Worm (Caenorhabditis elegans) whole organism, L4 larva: Measurements from ENCODE around the gene end-1.

Experiments
- D1046.2 ChIP-seq: fragments of 200-800 bp; sonication (Bioruptor generic); IDR thresholded peaks from 2 replicates; pipeline ENCODE4 v1.3.6; 2022; ENCODE audit warnings: missing genetic modification characterization, missing compliant biosample characterization
- F44E2.7 ChIP-seq: fragments of 200-800 bp; sonication (Bioruptor generic); IDR thresholded peaks from 2 replicates; pipeline ENCODE4 v2.1.2; 2022; ENCODE audit warnings: missing genetic modification characterization, missing compliant biosample characterization
- F49E8.2 ChIP-seq: sonication (generic microtip); optimal IDR thresholded peaks from 2 replicates; lab custom pipeline; 2016; ENCODE audit warnings: missing compliant biosample characterization, mild to moderate bottlenecking, missing genetic modification characterization, borderline replicate concordance
- T20F7.1 ChIP-seq: fragments of 200-800 bp; sonication (Bioruptor generic); optimal IDR thresholded peaks from 2 replicates; lab custom pipeline; 2018; ENCODE audit warnings: mild to moderate bottlenecking, missing genetic modification characterization, missing compliant biosample characterization
- Y48G9A.11 ChIP-seq: fragments of 200-800 bp; sonication (Bioruptor generic); IDR thresholded peaks from 2 replicates; pipeline ENCODE4 v1.3.6; 2022; ENCODE audit warnings: missing genetic modification reagents, missing genetic modification characterization, missing compliant biosample characterization
- Y5F2A.4 ChIP-seq: fragments of 200-800 bp; sonication (Bioruptor generic); optimal IDR thresholded peaks from 2 replicates; lab custom pipeline; 2018; ENCODE audit warnings: mild to moderate bottlenecking, missing genetic modification characterization, missing compliant biosample characterization
- ZK337.2 ChIP-seq: fragments of 200-800 bp; sonication (Bioruptor generic); IDR thresholded peaks from 2 replicates; pipeline ENCODE4 v1.3.6; 2022; ENCODE audit warnings: missing genetic modification reagents, missing genetic modification characterization, missing compliant biosample characterization
- aha-1 ChIP-seq: fragments of 150-350 bp; peaks from one replicate; lab custom pipeline; 2014; ENCODE audit warnings: missing biosample characterization, missing genetic modification characterization
- ama-1 ChIP-seq: fragments of 150-350 bp; optimal IDR thresholded peaks from 2 replicates; lab custom pipeline; 2014; ENCODE audit warnings: inconsistent platforms, mixed read lengths
- arid-1 ChIP-seq: fragments of 200-800 bp; sonication (Bioruptor generic); conservative IDR thresholded peaks from 2 replicates; pipeline ENCODE4 v1.3.6; 2022; ENCODE audit warnings: missing genetic modification reagents, missing genetic modification characterization, missing compliant biosample characterization
- attf-4 ChIP-seq: sonication (generic microtip); optimal IDR thresholded peaks from 3 replicates; lab custom pipeline; 2017; ENCODE audit warnings: missing biosample characterization, missing genetic modification characterization
- ceh-44 ChIP-seq: fragments of 200-800 bp; sonication (Bioruptor generic); IDR thresholded peaks from 2 replicates; pipeline ENCODE4 v1.3.6; 2022; ENCODE audit warnings: missing genetic modification reagents, missing genetic modification characterization, missing compliant biosample characterization
- ceh-82 ChIP-seq: sonication (generic microtip); optimal IDR thresholded peaks from 2 replicates; lab custom pipeline; 2017; ENCODE audit warnings: missing biosample characterization, missing genetic modification characterization
- ctbp-1 ChIP-seq: fragments of 200-800 bp; sonication (Bioruptor generic); IDR thresholded peaks from 2 replicates; pipeline ENCODE4 v1.3.6; 2022; ENCODE audit warnings: missing genetic modification reagents, missing genetic modification characterization, missing compliant biosample characterization
- daf-8 ChIP-seq: fragments of 200-800 bp; sonication (Bioruptor generic); IDR thresholded peaks from 2 replicates; pipeline ENCODE4 v1.3.6; 2022; ENCODE audit warnings: missing genetic modification characterization, missing compliant biosample characterization
- egl-27 ChIP-seq: sonication (generic microtip); optimal IDR thresholded peaks from 3 replicates; lab custom pipeline; 2017; ENCODE audit warnings: missing biosample characterization, missing genetic modification reagents, missing genetic modification characterization
- egl-43 ChIP-seq: fragments of 200-800 bp; sonication (Bioruptor generic); IDR thresholded peaks from 2 replicates; pipeline ENCODE4 v1.3.6; 2022; ENCODE audit warnings: missing genetic modification reagents, missing genetic modification characterization, missing compliant biosample characterization
- fkh-10 ChIP-seq: fragments of 150-350 bp; optimal IDR thresholded peaks from 2 replicates; lab custom pipeline; 2014; ENCODE audit warnings: missing biosample characterization, missing genetic modification reagents, missing genetic modification characterization
- fos-1 ChIP-seq: fragments of 150-350 bp; optimal IDR thresholded peaks from 2 replicates; lab custom pipeline; 2014; ENCODE audit warnings: missing biosample characterization, missing genetic modification characterization
- hlh-30 ChIP-seq: sonication (generic microtip); optimal IDR thresholded peaks from 2 replicates; lab custom pipeline; 2017; ENCODE audit warnings: antibody characterized with exemption, mild to moderate bottlenecking, missing genetic modification characterization, missing compliant biosample characterization; ENCODE audit not compliant: insufficient read depth
- hmg-1.1 ChIP-seq: fragments of 200-800 bp; sonication (Bioruptor generic); IDR thresholded peaks from 2 replicates; pipeline ENCODE4 v1.3.6; 2022; ENCODE audit warnings: missing genetic modification reagents, missing genetic modification characterization, missing compliant biosample characterization
- jun-1 ChIP-seq: fragments of 150-350 bp; optimal IDR thresholded peaks from 2 replicates; lab custom pipeline; 2014; ENCODE audit warnings: missing biosample characterization, missing genetic modification reagents, missing genetic modification characterization
- lim-7 ChIP-seq: fragments of 200-800 bp; sonication (Bioruptor generic); IDR thresholded peaks from 2 replicates; pipeline ENCODE4 v1.3.6; 2022; ENCODE audit warnings: missing genetic modification characterization, missing compliant biosample characterization
- lin-1 ChIP-seq: fragments of 200-800 bp; sonication (Bioruptor generic); IDR thresholded peaks from 2 replicates; pipeline ENCODE4 v1.3.6; 2022; ENCODE audit warnings: missing genetic modification reagents, missing genetic modification characterization, missing compliant biosample characterization
- lin-13 ChIP-seq: fragments of 150-350 bp; optimal IDR thresholded peaks from 2 replicates; lab custom pipeline; 2014; ENCODE audit warnings: missing biosample characterization, missing genetic modification reagents, missing genetic modification characterization
- lin-15B ChIP-seq: fragments of 150-350 bp; sonication (generic microtip); optimal IDR thresholded peaks from 3 replicates; lab custom pipeline; 2014; ENCODE audit warnings: missing biosample characterization, missing genetic modification characterization
- lin-38 ChIP-seq: fragments of 200-800 bp; sonication (Bioruptor generic); IDR thresholded peaks from 2 replicates; pipeline ENCODE4 v1.3.6; 2022; ENCODE audit warnings: missing genetic modification reagents, missing genetic modification characterization, missing compliant biosample characterization
- lin-39 ChIP-seq: fragments of 150-350 bp; optimal IDR thresholded peaks from 2 replicates; lab custom pipeline; 2014; ENCODE audit warnings: missing biosample characterization, missing genetic modification reagents, missing genetic modification characterization
- lsy-2 ChIP-seq, 2 experiments: fragments of 150-350 bp in 1 of 2; sonication (generic microtip) in 1 of 2; optimal IDR thresholded peaks; 2 replicates each; lab custom pipeline; 2014 to 2017; ENCODE audit warnings: missing biosample characterization in 2 of 2, missing genetic modification characterization in 2 of 2
- mdl-1 ChIP-seq, 2 experiments: fragments of 150-350 bp in 1 of 2; sonication (generic microtip) in 1 of 2; optimal IDR thresholded peaks; 2 replicates each; lab custom pipeline; 2014 to 2017; ENCODE audit warnings: missing biosample characterization in 2 of 2, missing genetic modification characterization in 2 of 2
- mes-2 ChIP-seq: sonication (generic microtip); optimal IDR thresholded peaks from 2 replicates; lab custom pipeline; 2016; ENCODE audit warnings: missing genotype, mild to moderate bottlenecking, missing genetic modification characterization, missing compliant biosample characterization; ENCODE audit not compliant: poor library complexity, severe bottlenecking
- mxl-3 ChIP-seq: fragments of 200-800 bp; sonication (Bioruptor generic); optimal IDR thresholded peaks from 2 replicates; lab custom pipeline; 2018; ENCODE audit warnings: mild to moderate bottlenecking, missing genetic modification characterization, missing compliant biosample characterization
- nhr-102 ChIP-seq: sonication (generic microtip); optimal IDR thresholded peaks from 2 replicates; lab custom pipeline; 2016; ENCODE audit warnings: mild to moderate bottlenecking, missing genetic modification characterization, moderate library complexity, missing compliant biosample characterization
- nhr-11 ChIP-seq: fragments of 150-350 bp; optimal IDR thresholded peaks from 2 replicates; lab custom pipeline; 2014; ENCODE audit warnings: missing biosample characterization, missing genetic modification characterization
- nhr-41 ChIP-seq: fragments of 200-800 bp; sonication (Bioruptor generic); IDR thresholded peaks from 2 replicates; pipeline ENCODE4 v1.3.6; 2022; ENCODE audit warnings: missing genetic modification reagents, missing genetic modification characterization, missing compliant biosample characterization
- nhr-6 ChIP-seq: fragments of 150-350 bp; optimal IDR thresholded peaks from 2 replicates; lab custom pipeline; 2014; ENCODE audit warnings: missing biosample characterization, missing genetic modification characterization
- nhr-77 ChIP-seq: fragments of 150-350 bp; optimal IDR thresholded peaks from 2 replicates; lab custom pipeline; 2014; ENCODE audit warnings: missing biosample characterization, missing genetic modification characterization
- pha-4 ChIP-seq, 2 experiments: fragments of 150-350 bp in 1 of 2; fragments of 200-800 bp in 1 of 2; sonication (Bioruptor generic) in 1 of 2; IDR thresholded peaks in 1 of 2; optimal IDR thresholded peaks in 1 of 2; 2 replicates each; pipeline versions ENCODE4 v1.3.6 to Lab custom; 2014 to 2022; ENCODE audit warnings: missing genetic modification characterization in 2 of 2, missing genetic modification reagents in 2 of 2, missing biosample characterization in 1 of 2, missing compliant biosample characterization in 1 of 2
- php-3 ChIP-seq: fragments of 200-800 bp; sonication (Bioruptor generic); IDR thresholded peaks from 2 replicates; pipeline ENCODE4 v1.3.6; 2022; ENCODE audit warnings: missing genetic modification reagents, missing genetic modification characterization, missing compliant biosample characterization
- pqm-1 ChIP-seq: sonication (generic microtip); optimal IDR thresholded peaks from 2 replicates; lab custom pipeline; 2017; ENCODE audit warnings: missing biosample characterization, missing genetic modification characterization
- rbr-2 ChIP-seq: sonication (generic microtip); optimal IDR thresholded peaks from 2 replicates; lab custom pipeline; 2016; ENCODE audit warnings: missing genotype, missing genetic modification characterization, missing compliant biosample characterization
- saeg-2 ChIP-seq: fragments of 200-800 bp; sonication (Bioruptor generic); IDR thresholded peaks from 2 replicates; pipeline ENCODE4 v1.3.6; 2022; ENCODE audit warnings: missing genetic modification reagents, missing genetic modification characterization, missing compliant biosample characterization
- sdz-12 ChIP-seq: fragments of 200-800 bp; sonication (Bioruptor generic); optimal IDR thresholded peaks from 2 replicates; lab custom pipeline; 2018; ENCODE audit warnings: mild to moderate bottlenecking, missing genetic modification characterization, missing compliant biosample characterization
- spr-3 ChIP-seq: fragments of 200-800 bp; sonication (Bioruptor generic); optimal IDR thresholded peaks from 2 replicates; lab custom pipeline; 2018; ENCODE audit warnings: mild to moderate bottlenecking, missing genetic modification characterization, missing compliant biosample characterization
- tag-97 ChIP-seq: fragments of 200-800 bp; sonication (Bioruptor generic); IDR thresholded peaks from 2 replicates; pipeline ENCODE4 v1.3.6; 2022; ENCODE audit warnings: missing genetic modification characterization, missing compliant biosample characterization
- tra-1 ChIP-seq: fragments of 200-800 bp; sonication (Bioruptor generic); IDR thresholded peaks from 2 replicates; pipeline ENCODE4 v1.3.6; 2022; ENCODE audit warnings: missing genetic modification reagents, missing genetic modification characterization, missing compliant biosample characterization
- unc-130 ChIP-seq: sonication (generic microtip); optimal IDR thresholded peaks from 2 replicates; lab custom pipeline; 2016; ENCODE audit warnings: missing genetic modification reagents, missing genetic modification characterization, missing compliant biosample characterization
- zag-1 ChIP-seq: fragments of 150-350 bp; optimal IDR thresholded peaks from 2 replicates; lab custom pipeline; 2014; ENCODE audit warnings: missing biosample characterization, missing genetic modification characterization
- zfp-2 ChIP-seq: sonication (generic microtip); optimal IDR thresholded peaks from 2 replicates; lab custom pipeline; 2016; ENCODE audit warnings: mild to moderate bottlenecking, missing genetic modification characterization, missing compliant biosample characterization
- zfp-3 ChIP-seq: fragments of 200-800 bp; sonication (Bioruptor generic); conservative IDR thresholded peaks from 2 replicates; pipeline ENCODE4 v1.3.6; 2022; ENCODE audit warnings: missing genetic modification reagents, missing genetic modification characterization, missing compliant biosample characterization
- ztf-11 ChIP-seq: fragments of 150-350 bp; optimal IDR thresholded peaks from 2 replicates; lab custom pipeline; 2014; ENCODE audit warnings: missing biosample characterization, missing genetic modification characterization

The end-1 gene

DNA sequence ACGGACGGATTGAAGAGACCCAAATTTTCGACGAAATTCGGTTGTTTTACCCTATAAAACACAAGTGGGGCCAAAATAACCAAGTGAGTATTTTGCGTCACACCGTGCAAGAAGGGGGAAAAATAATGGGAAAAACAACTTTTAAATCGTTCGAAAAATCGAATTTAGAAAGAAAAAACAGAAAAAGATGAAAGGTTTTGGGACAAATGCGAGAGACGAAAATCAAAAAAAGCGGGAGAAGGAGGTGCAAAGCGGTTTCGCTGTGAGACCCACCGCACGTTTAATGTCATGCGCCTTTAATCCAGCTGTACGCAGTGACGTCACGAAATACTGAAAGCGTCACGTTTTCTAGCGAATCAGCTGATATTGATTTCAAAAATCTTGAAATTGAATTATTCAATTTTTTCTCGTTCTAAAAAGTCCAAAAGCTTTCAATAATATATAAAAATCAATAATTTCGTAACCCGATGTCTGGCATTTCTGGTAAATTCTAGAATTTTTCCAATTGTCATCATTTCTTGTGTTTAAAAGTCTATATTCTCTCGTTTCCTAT is 27.1 kb downstream of the end-1 start, which contains the start of the genes ddx-17 and aip-1:
TSS of gene ddx-17 (minus strand) at position 51 of the 553 bp plus-strand sequence.
TSS of gene aip-1 (plus strand) at position 332 of the 553 bp plus-strand sequence.
- TF ChIP-seq tra-1 (no peak), sdz-12 (GFP tag; lab: Kevin White, UChicago) (no peak), lin-39 (tag; lab: Kevin White, UChicago) (no peak), ceh-44 (GFP tag; lab: Robert Waterston, UW) (no peak), fkh-10 (peak; percentile 15), mdl-1 (tag; optimal IDR thresholded peaks at IDR 0.05; lab: Kevin White, UChicago) (peak in 1 of 2 experiments; percentile 60), lin-1 (no peak), zfp-3 (GFP tag; lab: Robert Waterston, UW) (no peak), nhr-77 (tag; lab: Kevin White, UChicago) (peak; percentile 48), Y48G9A.11 (no peak), php-3 (GFP tag; lab: Robert Waterston, UW) (no peak), Y5F2A.4 (GFP tag; lab: Kevin White, UChicago) (no peak), lin-13 (GFP tag; lab: Kevin White, UChicago) (peak; percentile 74), aha-1 (tag; lab: Kevin White, UChicago) (peak; percentile 94), F44E2.7 (GFP tag; lab: Robert Waterston, UW) (no peak), zag-1 (no peak), rbr-2 (tag; lab: Kevin White, UChicago) (peak; percentile 57), hmg-1.1 (GFP tag; lab: Robert Waterston, UW) (peak; percentile 58), ZK337.2 (GFP tag; lab: Robert Waterston, UW) (no peak), tag-97 (GFP tag; lab: Robert Waterston, UW) (no peak), ama-1 (lab: Kevin White, UChicago) (peak; percentile 75), ztf-11 (tag; lab: Kevin White, UChicago) (no peak), hlh-30 (tag; lab: Kevin White, UChicago) (peak; percentile 96), pha-4 (GFP tag; IDR thresholded peaks at IDR 0.05; lab: Robert Waterston, UW) (no peak), pha-4 (tag; optimal IDR thresholded peaks at IDR 0.05; lab: Kevin White, UChicago) (peak; percentile 71), F49E8.2 (tag; lab: Kevin White, UChicago) (no peak), jun-1 (tag; lab: Kevin White, UChicago) (no peak), unc-130 (GFP tag; lab: Kevin White, UChicago) (peak; percentile 42), T20F7.1 (peak; percentile 72), mes-2 (peak; percentile 72), zfp-2 (tag; lab: Kevin White, UChicago) (no peak), nhr-41 (GFP tag; lab: Robert Waterston, UW) (no peak), arid-1 (GFP tag; lab: Robert Waterston, UW) (no peak), nhr-6 (peak; percentile 97), fos-1 (no peak), daf-8 (GFP tag; lab: Robert Waterston, UW) (no peak), ctbp-1 (GFP tag; lab: Robert Waterston, UW) (no peak), spr-3 (GFP tag; lab: Kevin White, UChicago) (no peak), egl-27 (tag; lab: Kevin White, UChicago) (no peak), nhr-11 (peak; percentile 71), egl-43 (GFP tag; lab: Robert Waterston, UW) (no peak), lsy-2 (tag; optimal IDR thresholded peaks at IDR 0.05; lab: Kevin White, UChicago) (peak; percentile 8 to 87), pqm-1 (no peak), saeg-2 (no peak), lin-38 (GFP tag; lab: Robert Waterston, UW) (peak; percentile 73), lin-15B (tag; lab: Kevin White, UChicago) (no peak), D1046.2 (no peak), nhr-102 (tag; lab: Kevin White, UChicago) (peak; percentile 44), lim-7 (GFP tag; lab: Robert Waterston, UW) (no peak), attf-4 (tag; lab: Kevin White, UChicago) (no peak), mxl-3 (GFP tag; lab: Kevin White, UChicago) (peak; percentile 42), ceh-82 (tag; lab: Kevin White, UChicago) (no peak)
